Worm (Caenorhabditis elegans): ENCODE data around the gene Y66D12A.7.

DNA sequence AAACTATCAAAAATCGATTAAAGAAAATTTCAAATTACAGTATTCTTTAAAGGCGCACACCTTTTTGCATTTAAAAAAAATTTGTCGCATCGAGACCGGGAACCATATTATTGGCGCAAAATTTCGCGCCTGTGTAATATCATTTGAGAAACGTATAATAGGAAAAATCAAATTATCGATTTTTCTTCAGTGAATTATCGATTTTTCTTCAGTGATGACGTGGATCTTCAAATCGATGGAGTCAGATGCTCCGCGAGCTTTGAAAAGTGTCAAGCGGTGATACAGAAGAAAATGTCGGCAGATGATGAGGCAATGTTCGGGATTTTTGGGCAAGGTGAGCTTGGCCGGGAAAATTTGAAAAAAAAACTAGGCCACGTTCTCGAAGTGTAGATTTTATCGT is 44.8 kb downstream of the Y66D12A.7 start:
- TF ChIP-seq ceh-13 (GFP tag; optimal IDR thresholded peaks at IDR 0.05) (no peak), ama-1 (optimal IDR thresholded peaks at IDR 0.05) (no peak), flt-1 (GFP tag; IDR thresholded peaks at IDR 0.05) (no peak), B0310.2 (tag; optimal IDR thresholded peaks at IDR 0.05) (no peak), hmbx-1 (tag; optimal IDR thresholded peaks at IDR 0.05) (no peak), hmg-4 (GFP tag; optimal IDR thresholded peaks at IDR 0.05) (no peak), tra-4 (tag; optimal IDR thresholded peaks at IDR 0.05) (no peak), F13C5.2 (tag; optimal IDR thresholded peaks at IDR 0.05) (no peak), tbx-37 (GFP tag; conservative IDR thresholded peaks at IDR 0.05) (no peak)
